Worm (Caenorhabditis elegans) whole organism, L1 larva: ENCODE data around the gene W04G3.13.

Source experiments
- C34B4.2 ChIP-seq: sonication (generic microtip); optimal IDR thresholded peaks from 2 replicates; lab custom pipeline; 2017; ENCODE audit warnings: mild to moderate bottlenecking, missing genetic modification characterization, missing compliant biosample characterization
- F16B12.6 ChIP-seq: fragments of 150-350 bp; optimal IDR thresholded peaks from 2 replicates; lab custom pipeline; 2014; ENCODE audit warnings: missing biosample characterization, missing genetic modification characterization
- aha-1 ChIP-seq: fragments of 150-350 bp; optimal IDR thresholded peaks from 2 replicates; lab custom pipeline; 2014; ENCODE audit warnings: missing biosample characterization, missing genetic modification characterization
- alr-1 ChIP-seq: fragments of 200-800 bp; sonication (Bioruptor generic); optimal IDR thresholded peaks from 2 replicates; lab custom pipeline; 2018; ENCODE audit warnings: borderline replicate concordance, mild to moderate bottlenecking, missing genetic modification characterization, missing compliant biosample characterization
- ces-1 ChIP-seq: fragments of 150-350 bp; optimal IDR thresholded peaks from 2 replicates; lab custom pipeline; 2014; ENCODE audit warnings: missing biosample characterization, missing genetic modification reagents, missing genetic modification characterization
- dpl-1 ChIP-seq, 3 experiments: fragments of 150-350 bp in 2 of 3; sonication (generic microtip) in 1 of 3; optimal IDR thresholded peaks; 2 replicates each; lab custom pipeline; 2014 to 2017; ENCODE audit warnings: missing biosample characterization in 3 of 3, missing genetic modification characterization in 3 of 3, missing genetic modification reagents in 3 of 3
- efl-1 ChIP-seq, 4 experiments: fragments of 150-350 bp; optimal IDR thresholded peaks in 3 of 4; peaks in 1 of 4; 1 replicate in 1 of 4; 2 replicates in 3 of 4; lab custom pipeline; 2014; ENCODE audit warnings: missing biosample characterization in 2 of 4, missing genetic modification characterization in 2 of 4, missing genetic modification reagents in 2 of 4
- efl-3 ChIP-seq: fragments of 200-800 bp; sonication (Bioruptor generic); optimal IDR thresholded peaks from 2 replicates; lab custom pipeline; 2018; ENCODE audit warnings: mild to moderate bottlenecking, missing genetic modification characterization, missing compliant biosample characterization
- egl-13 ChIP-seq: sonication (generic microtip); optimal IDR thresholded peaks from 2 replicates; lab custom pipeline; 2016; ENCODE audit warnings: missing genotype, missing genetic modification reagents, missing genetic modification characterization, missing compliant biosample characterization
- egl-27 ChIP-seq, 2 experiments: fragments of 150-350 bp in 1 of 2; sonication (generic microtip); optimal IDR thresholded peaks; 3 replicates each; lab custom pipeline; 2017 to 2018; ENCODE audit warnings: missing biosample characterization in 2 of 2, missing genetic modification characterization in 2 of 2, missing genetic modification reagents in 2 of 2
- elt-3 ChIP-seq, 6 experiments: fragments of 150-350 bp in 1 of 6; sonication (generic microtip); optimal IDR thresholded peaks; 2 replicates each; lab custom pipeline; 2017 to 2018; ENCODE audit warnings: missing biosample characterization in 6 of 6, missing genetic modification characterization in 6 of 6, inconsistent platforms in 1 of 6
- ets-5 ChIP-seq: fragments of 200-800 bp; sonication (Bioruptor generic); IDR thresholded peaks from 2 replicates; pipeline ENCODE4 v1.3.6; 2022; ENCODE audit warnings: missing genetic modification characterization, missing compliant biosample characterization
- fkh-10 ChIP-seq: sonication (generic microtip); optimal IDR thresholded peaks from 2 replicates; lab custom pipeline; 2017; ENCODE audit warnings: missing biosample characterization, missing genetic modification reagents, missing genetic modification characterization
- fkh-8 ChIP-seq: sonication (generic microtip); optimal IDR thresholded peaks from 2 replicates; lab custom pipeline; 2016; ENCODE audit warnings: mild to moderate bottlenecking, missing genetic modification characterization, missing compliant biosample characterization
- fos-1 ChIP-seq: fragments of 150-350 bp; optimal IDR thresholded peaks from 2 replicates; lab custom pipeline; 2014; ENCODE audit warnings: missing biosample characterization, missing genetic modification characterization
- grh-1 ChIP-seq: fragments of 200-800 bp; sonication (Bioruptor generic); IDR thresholded peaks from 2 replicates; pipeline ENCODE4 v1.3.6; 2022; ENCODE audit warnings: missing genetic modification reagents, missing genetic modification characterization, missing compliant biosample characterization
- hlh-17 ChIP-seq: fragments of 200-800 bp; sonication (Bioruptor generic); optimal IDR thresholded peaks from 2 replicates; lab custom pipeline; 2018; ENCODE audit warnings: missing genetic modification characterization, mild to moderate bottlenecking, missing compliant biosample characterization, moderate library complexity, borderline replicate concordance
- hlh-4 ChIP-seq: sonication (generic microtip); optimal IDR thresholded peaks from 2 replicates; lab custom pipeline; 2016; ENCODE audit warnings: mild to moderate bottlenecking, missing genetic modification characterization, missing compliant biosample characterization
- hpl-2 ChIP-seq: fragments of 150-350 bp; optimal IDR thresholded peaks from 2 replicates; lab custom pipeline; 2014; ENCODE audit warnings: missing biosample characterization, missing genetic modification reagents, missing genetic modification characterization
- jun-1 ChIP-seq: fragments of 150-350 bp; optimal IDR thresholded peaks from 2 replicates; lab custom pipeline; 2014; ENCODE audit warnings: missing biosample characterization, missing genetic modification reagents, missing genetic modification characterization
- lin-35 ChIP-seq, 2 experiments: fragments of 150-350 bp; optimal IDR thresholded peaks; 2 replicates each; lab custom pipeline; 2014; ENCODE audit warnings: missing biosample characterization in 2 of 2, missing genetic modification characterization in 2 of 2, missing genetic modification reagents in 2 of 2
- mdl-1 ChIP-seq, 2 experiments: fragments of 150-350 bp; optimal IDR thresholded peaks; 2 replicates each; lab custom pipeline; 2014 to 2017; ENCODE audit warnings: missing biosample characterization in 2 of 2, missing genetic modification characterization in 2 of 2, inconsistent platforms in 1 of 2
- mef-2 ChIP-seq: fragments of 150-350 bp; optimal IDR thresholded peaks from 2 replicates; lab custom pipeline; 2014; ENCODE audit warnings: missing biosample characterization, missing genetic modification characterization
- nhr-12 ChIP-seq: sonication (generic microtip); optimal IDR thresholded peaks from 2 replicates; lab custom pipeline; 2017; ENCODE audit warnings: missing biosample characterization, missing genetic modification characterization
- nhr-19 ChIP-seq: fragments of 200-800 bp; sonication (Bioruptor generic); conservative IDR thresholded peaks from 2 replicates; pipeline ENCODE4 v1.3.6; 2022; ENCODE audit warnings: missing genetic modification characterization, missing compliant biosample characterization
- nhr-237 ChIP-seq: fragments of 150-350 bp; optimal IDR thresholded peaks from 2 replicates; lab custom pipeline; 2014; ENCODE audit warnings: missing biosample characterization, missing genetic modification characterization
- nhr-47 ChIP-seq: sonication (generic microtip); optimal IDR thresholded peaks from 2 replicates; lab custom pipeline; 2016; ENCODE audit warnings: mild to moderate bottlenecking, missing genetic modification characterization, moderate library complexity, missing compliant biosample characterization
- nhr-85 ChIP-seq: sonication (generic microtip); peaks from one replicate; lab custom pipeline; 2016; ENCODE audit warnings: missing genetic modification characterization, inconsistent platforms, missing compliant biosample characterization
- pax-3 ChIP-seq: fragments of 200-800 bp; sonication (Bioruptor generic); optimal IDR thresholded peaks from 2 replicates; lab custom pipeline; 2018; ENCODE audit warnings: mild to moderate bottlenecking, missing genetic modification characterization, moderate library complexity, missing compliant biosample characterization
- rnt-1 ChIP-seq: sonication (generic microtip); optimal IDR thresholded peaks from 2 replicates; lab custom pipeline; 2016; ENCODE audit warnings: mild to moderate bottlenecking, missing genetic modification characterization, moderate library complexity, missing compliant biosample characterization
- skn-1 ChIP-seq: fragments of 150-350 bp; optimal IDR thresholded peaks from 2 replicates; lab custom pipeline; 2014; ENCODE audit warnings: missing biosample characterization, missing genetic modification characterization
- snpc-4 ChIP-seq: fragments of 150-350 bp; optimal IDR thresholded peaks from 2 replicates; lab custom pipeline; 2014; ENCODE audit warnings: missing biosample characterization, missing genetic modification characterization
- snu-23 ChIP-seq: sonication (generic microtip); optimal IDR thresholded peaks from 2 replicates; lab custom pipeline; 2016; ENCODE audit warnings: missing genetic modification characterization, missing compliant biosample characterization
- tbx-2 ChIP-seq: sonication (generic microtip); optimal IDR thresholded peaks from 2 replicates; lab custom pipeline; 2016; ENCODE audit warnings: missing genetic modification characterization, missing compliant biosample characterization
- tlp-1 ChIP-seq: fragments of 150-350 bp; optimal IDR thresholded peaks from 2 replicates; lab custom pipeline; 2014; ENCODE audit warnings: missing biosample characterization, missing genetic modification characterization
- unc-130 ChIP-seq: fragments of 150-350 bp; optimal IDR thresholded peaks from 2 replicates; lab custom pipeline; 2017; ENCODE audit warnings: missing biosample characterization, missing genetic modification characterization, inconsistent platforms
- unc-86 ChIP-seq: sonication (generic microtip); optimal IDR thresholded peaks from 2 replicates; lab custom pipeline; 2016; ENCODE audit warnings: missing genetic modification characterization, missing compliant biosample characterization
- vab-15 ChIP-seq: sonication (generic microtip); optimal IDR thresholded peaks from 2 replicates; lab custom pipeline; 2017; ENCODE audit warnings: missing genotype, mild to moderate bottlenecking, missing genetic modification characterization, missing compliant biosample characterization
- xbp-1 ChIP-seq: sonication (generic microtip); optimal IDR thresholded peaks from 2 replicates; lab custom pipeline; 2016; ENCODE audit warnings: missing genetic modification characterization, missing compliant biosample characterization
- zag-1 ChIP-seq: fragments of 150-350 bp; optimal IDR thresholded peaks from 2 replicates; lab custom pipeline; 2014; ENCODE audit warnings: missing biosample characterization, missing genetic modification characterization
- ztf-11 ChIP-seq, 2 experiments: sonication (generic microtip); optimal IDR thresholded peaks; 2 replicates each; lab custom pipeline; 2016 to 2017; ENCODE audit warnings: missing genetic modification characterization in 2 of 2, missing biosample characterization in 1 of 2, missing compliant biosample characterization in 1 of 2

W04G3.13 gene

DNA sequence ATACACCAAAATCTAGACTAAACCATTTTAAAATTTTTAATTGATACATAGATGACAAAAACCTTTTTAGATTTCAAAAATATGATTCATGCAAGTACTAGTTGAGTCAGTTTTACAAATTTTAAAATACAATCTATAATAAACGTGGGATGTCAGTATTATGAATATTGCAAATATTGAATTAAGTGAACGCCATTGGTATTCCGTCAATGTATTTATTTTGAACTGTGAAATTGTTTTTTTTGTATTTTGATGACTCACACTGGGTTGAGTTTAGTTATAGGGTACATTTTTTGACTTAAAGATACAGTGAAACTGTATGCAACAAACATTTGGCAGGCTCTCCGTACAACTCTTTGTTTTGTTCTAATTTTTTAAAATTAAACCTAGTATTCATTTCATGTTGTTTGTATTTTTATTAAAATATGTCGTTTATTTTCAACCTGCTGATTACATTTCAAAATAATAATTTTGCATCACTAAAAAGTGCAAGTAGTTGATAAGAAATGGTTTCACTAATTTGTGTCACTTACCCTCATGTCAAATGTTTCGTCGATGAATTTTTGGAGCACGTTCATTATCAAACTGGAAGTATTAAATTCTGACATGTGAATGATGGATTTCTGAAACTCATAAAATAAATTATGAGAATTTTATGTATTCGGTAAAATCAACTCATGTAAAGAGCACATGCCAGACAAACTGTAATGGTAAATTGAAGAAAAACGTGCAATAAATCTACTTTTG is 25.5 kb upstream of the W04G3.13 start, which contains the start of gene W02H3.1:
TSS of gene W02H3.1 (minus strand) at position 578 of the 747 bp plus-strand sequence.
- TF ChIP-seq ces-1 (GFP tag; lab: Kevin White, UChicago) (no peak), efl-1 (optimal IDR thresholded peaks at IDR 0.05; lab: Kevin White, UChicago) (no peak), efl-1 (GFP tag; optimal IDR thresholded peaks at IDR 0.05 in 1 of 2; lab: Kevin White, UChicago) (peak in 1 of 2 experiments; percentile 89)
- TF ChIP-seq, all 84 proteins: peak for 1

DNA sequence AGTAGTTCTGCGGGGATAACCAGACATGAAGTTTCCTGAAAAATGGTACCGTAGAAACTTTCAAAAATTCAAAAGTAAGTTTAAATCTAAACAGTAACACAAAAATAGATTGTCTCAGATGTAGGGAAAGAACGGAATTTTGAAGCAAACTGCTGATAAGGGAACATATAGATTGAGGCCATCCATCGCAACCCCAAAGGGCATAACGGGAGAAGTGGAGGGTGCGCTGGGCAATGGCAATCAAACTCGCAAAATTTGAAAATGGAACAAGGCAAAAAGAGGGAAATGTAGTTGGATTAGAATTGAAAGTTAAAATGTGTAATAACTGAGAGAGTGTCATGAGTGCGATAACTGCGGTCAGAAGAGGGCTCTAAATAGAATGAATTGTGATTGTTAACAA is 23.6 kb upstream of the W04G3.13 start:
- TF ChIP-seq snpc-4 (tag; lab: Kevin White, UChicago) (no peak), vab-15 (tag; lab: Kevin White, UChicago) (no peak), pax-3 (tag; lab: Kevin White, UChicago) (no peak), hlh-4 (tag; lab: Kevin White, UChicago) (no peak), egl-27 (tag; optimal IDR thresholded peaks at IDR 0.05; lab: Kevin White, UChicago) (no peak), aha-1 (tag; lab: Kevin White, UChicago) (no peak), unc-86 (no peak), grh-1 (GFP tag; lab: Robert Waterston, UW) (no peak), hpl-2 (GFP tag; lab: Kevin White, UChicago) (no peak), C34B4.2 (tag; lab: Kevin White, UChicago) (no peak), nhr-47 (no peak), alr-1 (no peak), ztf-11 (tag; optimal IDR thresholded peaks at IDR 0.05; lab: Kevin White, UChicago) (no peak), nhr-237 (tag; lab: Kevin White, UChicago) (no peak), zag-1 (tag; lab: Kevin White, UChicago) (no peak), hlh-17 (no peak), fkh-10 (GFP tag; lab: Kevin White, UChicago) (no peak), tlp-1 (tag; lab: Kevin White, UChicago) (no peak)

DNA sequence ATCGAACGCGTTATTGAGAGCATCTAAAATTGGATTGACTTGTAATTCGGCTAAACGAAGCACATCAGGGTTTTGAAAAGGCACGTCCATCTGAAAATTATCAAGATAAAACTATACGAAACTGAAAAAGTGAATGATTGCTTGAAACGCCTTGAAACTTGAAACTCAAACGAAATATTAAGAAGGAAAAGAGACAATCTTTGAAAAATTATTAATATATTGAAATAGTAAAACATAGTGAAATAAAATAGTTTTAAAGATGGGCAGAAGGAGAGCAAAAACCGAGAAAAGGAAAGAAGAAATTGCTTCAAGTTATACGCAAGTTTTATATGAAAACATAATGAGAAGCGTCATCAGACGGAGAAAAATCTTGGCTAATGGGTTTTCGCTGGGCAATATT is 18.5 kb upstream of the W04G3.13 start, which contains the start of gene W02H3.3:
TSS of gene W02H3.3 (minus strand) at position 101 of the 400 bp plus-strand sequence.
- TF ChIP-seq nhr-12 (tag; lab: Kevin White, UChicago) (no peak), ets-5 (GFP tag; lab: Robert Waterston, UW) (no peak), alr-1 (no peak), unc-130 (tag; lab: Kevin White, UChicago) (no peak), egl-27 (tag; optimal IDR thresholded peaks at IDR 0.05; lab: Kevin White, UChicago) (no peak), pax-3 (tag; lab: Kevin White, UChicago) (no peak), aha-1 (tag; lab: Kevin White, UChicago) (no peak), mef-2 (tag; lab: Kevin White, UChicago) (no peak), nhr-85 (no peak), fkh-8 (tag; lab: Kevin White, UChicago) (no peak)
- TF ChIP-seq, all 84 proteins: peak for 0

DNA sequence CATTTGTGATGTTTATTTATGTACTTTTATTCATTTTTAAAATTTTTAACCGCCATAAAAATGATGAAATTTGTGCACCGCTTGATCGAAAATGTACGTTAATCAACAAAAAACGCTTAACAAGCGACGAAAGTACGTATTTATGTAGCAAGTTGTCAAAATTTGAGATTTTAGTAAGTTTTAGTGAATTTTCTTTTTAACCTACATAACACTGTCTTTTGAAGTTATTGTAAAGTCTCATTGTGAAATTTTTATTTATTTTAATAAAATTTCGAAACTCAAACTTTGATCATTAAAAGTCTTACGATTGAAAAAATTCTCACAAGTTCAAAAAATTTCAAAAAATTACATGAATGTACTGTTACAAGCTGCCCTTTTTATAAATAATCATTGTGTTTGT is 17.8 kb upstream of the W04G3.13 start:
- no peak for TF ChIP-seq ztf-11 (tag; optimal IDR thresholded peaks at IDR 0.05; lab: Kevin White, UChicago)
- no peak for TF ChIP-seq rnt-1
- TF ChIP-seq skn-1 (tag; lab: Kevin White, UChicago): no peak
- TF ChIP-seq grh-1 (GFP tag; lab: Robert Waterston, UW): no peak
- no peak for TF ChIP-seq nhr-47
- TF ChIP-seq F16B12.6 (tag; lab: Kevin White, UChicago): no peak
- TF ChIP-seq egl-13: no peak
- TF ChIP-seq efl-3 (GFP tag; lab: Kevin White, UChicago): no peak
- TF ChIP-seq, all 84 proteins: peak for 0

DNA sequence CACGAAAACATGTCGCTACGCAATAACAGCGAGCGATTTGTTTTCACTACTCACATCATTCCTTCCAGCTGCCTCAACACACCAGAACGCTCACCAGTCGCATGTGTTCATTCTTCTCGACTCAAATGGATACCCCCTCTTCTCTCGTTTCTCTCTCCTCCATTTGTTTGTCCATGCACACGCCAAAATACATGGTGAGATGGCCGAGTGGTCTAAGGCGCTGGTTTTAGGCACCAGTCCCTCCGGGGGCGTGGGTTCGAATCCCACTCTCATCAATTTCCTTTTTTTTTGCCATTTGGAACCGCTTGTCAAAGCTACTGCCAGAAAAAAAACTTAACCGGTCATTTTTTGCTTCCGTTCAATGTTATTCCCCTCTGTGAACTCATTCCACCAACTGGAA is 15.9 kb upstream of the W04G3.13 start:
- TF ChIP-seq mdl-1 (tag; optimal IDR thresholded peaks at IDR 0.05; lab: Kevin White, UChicago) (peak in 1 of 2 experiments; percentile 38), fos-1 (peak; percentile 31), dpl-1 (GFP tag; optimal IDR thresholded peaks at IDR 0.05; lab: Kevin White, UChicago) (no peak), nhr-85 (peak; percentile 80), jun-1 (tag; lab: Kevin White, UChicago) (peak; percentile 68), tbx-2 (tag; lab: Kevin White, UChicago) (peak; percentile 65), rnt-1 (peak; percentile 66), xbp-1 (tag; lab: Kevin White, UChicago) (peak; percentile 54), nhr-47 (peak; percentile 87), fkh-10 (GFP tag; lab: Kevin White, UChicago) (peak; percentile 65), lin-35 (GFP tag; optimal IDR thresholded peaks at IDR 0.05; lab: Kevin White, UChicago) (peak; percentile 19 to 52), nhr-19 (GFP tag; lab: Robert Waterston, UW) (peak; percentile 72), fkh-8 (tag; lab: Kevin White, UChicago) (peak; percentile 63), vab-15 (tag; lab: Kevin White, UChicago) (no peak), efl-1 (optimal IDR thresholded peaks at IDR 0.05; lab: Kevin White, UChicago) (peak; percentile 12 to 13), efl-1 (GFP tag; optimal IDR thresholded peaks at IDR 0.05 in 1 of 2; lab: Kevin White, UChicago) (peak in 1 of 2 experiments; percentile 93), snu-23 (peak; percentile 83), unc-86 (peak; percentile 36), elt-3 (tag; optimal IDR thresholded peaks at IDR 0.05; lab: Kevin White, UChicago) (peak in 1 of 6 experiments; percentile 49), ztf-11 (tag; optimal IDR thresholded peaks at IDR 0.05; lab: Kevin White, UChicago) (peak in 1 of 2 experiments; percentile 50)
